Fruit fly (Drosophila melanogaster) whole organism, wandering third instar larva: ENCODE results near the gene SrpRalpha.

Experiments used
- Abd-B ChIP-seq: fragments of >200 bp; optimal IDR thresholded peaks from 2 replicates; lab custom pipeline; 2017; ENCODE audit warnings: missing biosample characterization, missing genetic modification characterization
- Dfd ChIP-seq: fragments of >200 bp; optimal IDR thresholded peaks from 2 replicates; lab custom pipeline; 2017; ENCODE audit warnings: missing biosample characterization, missing genetic modification characterization
- Hr78 ChIP-seq: fragments of >200 bp; optimal IDR thresholded peaks from 2 replicates; lab custom pipeline; 2017; ENCODE audit warnings: missing biosample characterization, missing genetic modification characterization
- Jra ChIP-seq: sonication (Bioruptor generic); optimal IDR thresholded peaks from 2 replicates; lab custom pipeline; 2016; ENCODE audit warnings: missing biosample characterization, missing genetic modification characterization
- OdsH ChIP-seq: fragments of 200-800 bp; sonication (Bioruptor generic); optimal IDR thresholded peaks from 2 replicates; lab custom pipeline; 2016; ENCODE audit warnings: missing biosample characterization, mild to moderate bottlenecking, missing genetic modification characterization
- ey ChIP-seq: fragments of 200-800 bp; sonication (Bioruptor generic); optimal IDR thresholded peaks from 2 replicates; lab custom pipeline; 2016; ENCODE audit warnings: missing biosample characterization, missing genetic modification characterization
- foxo ChIP-seq, 2 experiments: fragments of 200-800 bp; sonication (Bioruptor generic); optimal IDR thresholded peaks; 2 replicates in 1 of 2; 3 replicates in 1 of 2; lab custom pipeline; 2016 to 2017; ENCODE audit warnings: missing biosample characterization in 2 of 2, missing genetic modification characterization in 2 of 2
- lola ChIP-seq: fragments of >200 bp; optimal IDR thresholded peaks from 2 replicates; lab custom pipeline; 2017; ENCODE audit warnings: missing biosample characterization, missing genetic modification characterization
- pan ChIP-seq: fragments of >200 bp; optimal IDR thresholded peaks from 2 replicates; lab custom pipeline; 2017
- psq ChIP-seq: fragments of 200-800 bp; sonication (Bioruptor generic); optimal IDR thresholded peaks from 3 replicates; lab custom pipeline; 2017; ENCODE audit warnings: missing biosample characterization, mild to moderate bottlenecking, missing genetic modification characterization, moderate library complexity
- woc ChIP-seq: sonication (Bioruptor generic); optimal IDR thresholded peaks from 2 replicates; lab custom pipeline; 2016; ENCODE audit warnings: missing biosample characterization, mild to moderate bottlenecking, missing genetic modification characterization

dm6 chrX:11176073-11176472, 47.2 kb upstream of the SrpRalpha start:
- TF ChIP-seq Abd-B (GFP tag; lab: Kevin White, UChicago) (no peak), lola (GFP tag; lab: Kevin White, UChicago) (no peak), psq (GFP tag; lab: Kevin White, UChicago) (no peak), OdsH (GFP tag; lab: Kevin White, UChicago) (no peak), pan (no peak), foxo (GFP tag; optimal IDR thresholded peaks at IDR 0.05; lab: Kevin White, UChicago) (no peak), Jra (GFP tag; lab: Kevin White, UChicago) (no peak), Dfd (GFP tag; lab: Kevin White, UChicago) (peak; percentile 74), woc (no peak), ey (GFP tag; lab: Kevin White, UChicago) (no peak), Hr78 (GFP tag; lab: Kevin White, UChicago) (no peak)
